Fruit fly (Drosophila melanogaster) whole organism, embryonic: ENCODE results near the gene CG42749.
A peak's percentile ranks its signal among the peaks of the same experiment; 100 is the strongest.

Source experiments
- Atf3 ChIP-seq: fragments of 200-800 bp; sonication (Bioruptor generic); optimal IDR thresholded peaks from 3 replicates; lab custom pipeline; 2016; ENCODE audit warnings: missing biosample characterization, missing genetic modification characterization
- CG10267 ChIP-seq: fragments of 200-800 bp; sonication (Bioruptor generic); optimal IDR thresholded peaks from 2 replicates; lab custom pipeline; 2018; ENCODE audit warnings: missing biosample characterization, mild to moderate bottlenecking, missing genetic modification characterization, moderate library complexity
- CG10366 ChIP-seq: fragments of 200-800 bp; sonication (Bioruptor generic); IDR thresholded peaks from 2 replicates; pipeline ENCODE4 v1.3.6; 2022; ENCODE audit warnings: missing biosample characterization, missing genetic modification characterization
- CG12659 ChIP-seq: fragments of 200-800 bp; sonication (Bioruptor generic); optimal IDR thresholded peaks from 3 replicates; lab custom pipeline; 2017; ENCODE audit warnings: mild to moderate bottlenecking, missing biosample characterization, missing genetic modification reagents, missing genetic modification characterization
- CG14965 ChIP-seq: fragments of 200-800 bp; sonication (Bioruptor generic); optimal IDR thresholded peaks from 2 replicates; lab custom pipeline; 2016; ENCODE audit warnings: missing biosample characterization, missing genetic modification characterization, borderline replicate concordance
- CG16863 ChIP-seq: fragments of 200-800 bp; sonication (Bioruptor generic); optimal IDR thresholded peaks from 3 replicates; lab custom pipeline; 2016; ENCODE audit warnings: missing biosample characterization, missing genetic modification characterization
- CG17359 ChIP-seq: fragments of 200-800 bp; sonication (Bioruptor generic); optimal IDR thresholded peaks from 3 replicates; lab custom pipeline; 2018; ENCODE audit warnings: missing biosample characterization, mild to moderate bottlenecking, missing genetic modification characterization, moderate library complexity
- CG17385 ChIP-seq: fragments of 200-800 bp; sonication (Bioruptor generic); optimal IDR thresholded peaks from 3 replicates; lab custom pipeline; 2018; ENCODE audit warnings: missing biosample characterization, mild to moderate bottlenecking, missing genetic modification characterization
- CG17802 ChIP-seq: fragments of 200-800 bp; sonication (Bioruptor generic); optimal IDR thresholded peaks from 2 replicates; lab custom pipeline; 2018; ENCODE audit warnings: missing biosample characterization, mild to moderate bottlenecking, missing genetic modification characterization, moderate library complexity
- CG18011 ChIP-seq: fragments of 200-800 bp; sonication (Bioruptor generic); optimal IDR thresholded peaks from 2 replicates; lab custom pipeline; 2017; ENCODE audit warnings: missing biosample characterization, missing genetic modification characterization, mild to moderate bottlenecking, moderate library complexity, missing genotype
- CG18476 ChIP-seq: fragments of 200-800 bp; sonication (Bioruptor generic); optimal IDR thresholded peaks from 2 replicates; lab custom pipeline; 2016; ENCODE audit warnings: missing biosample characterization, mild to moderate bottlenecking, missing genetic modification characterization
- CG2202 ChIP-seq: fragments of 200-800 bp; sonication (Bioruptor generic); optimal IDR thresholded peaks from 2 replicates; lab custom pipeline; 2018; ENCODE audit warnings: missing biosample characterization, mild to moderate bottlenecking, missing genetic modification characterization
- CG2678 ChIP-seq: fragments of 200-800 bp; sonication (Bioruptor generic); optimal IDR thresholded peaks from 3 replicates; lab custom pipeline; 2019; ENCODE audit warnings: missing biosample characterization, mild to moderate bottlenecking, missing genetic modification characterization, moderate library complexity
- CG4282 ChIP-seq: fragments of 200-800 bp; sonication (Bioruptor generic); optimal IDR thresholded peaks from 2 replicates; lab custom pipeline; 2016; ENCODE audit warnings: missing biosample characterization, missing genetic modification characterization
- CG4404 ChIP-seq: fragments of 200-800 bp; sonication (Bioruptor generic); IDR thresholded peaks from 2 replicates; pipeline ENCODE4 v1.3.6; 2022; ENCODE audit warnings: missing biosample characterization, missing genetic modification characterization
- CG4707 ChIP-seq: fragments of 200-800 bp; sonication (Bioruptor generic); optimal IDR thresholded peaks from 2 replicates; lab custom pipeline; 2018; ENCODE audit warnings: missing biosample characterization, mild to moderate bottlenecking, missing genetic modification characterization, moderate library complexity
- CG4730 ChIP-seq: fragments of 200-800 bp; sonication (Bioruptor generic); IDR thresholded peaks from 2 replicates; pipeline ENCODE4 v1.3.6; 2022; ENCODE audit warnings: missing biosample characterization, missing genetic modification characterization
- CG4854 ChIP-seq: fragments of 200-800 bp; sonication (Bioruptor generic); optimal IDR thresholded peaks from 2 replicates; lab custom pipeline; 2016; ENCODE audit warnings: missing biosample characterization, missing genetic modification characterization, inconsistent platforms
- CG7372 ChIP-seq: fragments of 200-800 bp; sonication (Bioruptor generic); IDR thresholded peaks from 2 replicates; pipeline ENCODE4 v1.3.6; 2022; ENCODE audit warnings: missing biosample characterization, missing genetic modification characterization
- CG7786 ChIP-seq: fragments of 200-800 bp; sonication (Bioruptor generic); optimal IDR thresholded peaks from 2 replicates; lab custom pipeline; 2016; ENCODE audit warnings: missing biosample characterization, missing genetic modification characterization
- CG7839 ChIP-seq: fragments of 200-800 bp; sonication (Bioruptor generic); optimal IDR thresholded peaks from 3 replicates; lab custom pipeline; 2018; ENCODE audit warnings: missing biosample characterization, mild to moderate bottlenecking, missing genetic modification characterization, moderate library complexity
- CkIIα-i1 ChIP-seq: fragments of 200-800 bp; sonication (Bioruptor generic); IDR thresholded peaks from 2 replicates; pipeline ENCODE4 v1.3.6; 2022; ENCODE audit warnings: missing biosample characterization, missing genetic modification characterization
- Dad ChIP-seq: fragments of 200-800 bp; sonication (Bioruptor generic); optimal IDR thresholded peaks from 3 replicates; lab custom pipeline; 2016; ENCODE audit warnings: missing biosample characterization, missing genetic modification characterization
- Deaf1 ChIP-seq: fragments of 200-800 bp; optimal IDR thresholded peaks from 3 replicates; lab custom pipeline; 2019; ENCODE audit warnings: missing biosample characterization, mild to moderate bottlenecking, missing genetic modification characterization, moderate library complexity
- Elba2 ChIP-seq: fragments of 200-800 bp; sonication (Bioruptor generic); optimal IDR thresholded peaks from 3 replicates; lab custom pipeline; 2016; ENCODE audit warnings: missing biosample characterization, missing genetic modification characterization
- Gsc ChIP-seq: fragments of 200-800 bp; sonication (Bioruptor generic); IDR thresholded peaks from 2 replicates; pipeline ENCODE4 v1.3.6; 2022; ENCODE audit warnings: missing biosample characterization, missing genetic modification characterization
- HLH3B ChIP-seq: fragments of 200-800 bp; sonication (Bioruptor generic); IDR thresholded peaks from 2 replicates; pipeline ENCODE4 v1.3.6; 2022; ENCODE audit warnings: missing biosample characterization, missing genetic modification characterization
- HLHmδ ChIP-seq: fragments of 200-800 bp; sonication (Bioruptor generic); optimal IDR thresholded peaks from 2 replicates; lab custom pipeline; 2018; ENCODE audit warnings: missing biosample characterization, mild to moderate bottlenecking, missing genetic modification characterization, moderate library complexity
- Hr51 ChIP-seq, 2 experiments: fragments of 200-800 bp; sonication (Bioruptor generic); optimal IDR thresholded peaks; 2 replicates in 1 of 2; 3 replicates in 1 of 2; lab custom pipeline; 2016 to 2018; ENCODE audit warnings: missing biosample characterization in 2 of 2, missing genetic modification characterization in 2 of 2, mild to moderate bottlenecking in 1 of 2, moderate library complexity in 1 of 2
- Hr78 ChIP-seq, 2 experiments: fragments of 200-800 bp in 1 of 2; fragments of >200 bp in 1 of 2; sonication (Bioruptor generic) in 1 of 2; optimal IDR thresholded peaks; 2 replicates each; lab custom pipeline; 2017 to 2019; ENCODE audit warnings: missing biosample characterization in 2 of 2, missing genetic modification characterization in 2 of 2, mild to moderate bottlenecking in 1 of 2, moderate library complexity in 1 of 2
- MESR4 ChIP-seq: fragments of 200-800 bp; sonication (Bioruptor generic); optimal IDR thresholded peaks from 2 replicates; lab custom pipeline; 2018; ENCODE audit warnings: missing biosample characterization, mild to moderate bottlenecking, missing genetic modification characterization, moderate library complexity
- MTF-1 ChIP-seq: fragments of 200-800 bp; sonication (Bioruptor generic); optimal IDR thresholded peaks from 2 replicates; lab custom pipeline; 2018; ENCODE audit warnings: missing biosample characterization, mild to moderate bottlenecking, missing genetic modification characterization, borderline replicate concordance
- Ptx1 ChIP-seq: fragments of 200-800 bp; sonication (Bioruptor generic); IDR thresholded peaks from 2 replicates; pipeline ENCODE4 v1.3.6; 2022; ENCODE audit warnings: missing biosample characterization, missing genetic modification characterization
- Rfx ChIP-seq: fragments of 200-800 bp; sonication (Bioruptor generic); IDR thresholded peaks from 2 replicates; pipeline ENCODE4 v1.3.6; 2022; ENCODE audit warnings: missing biosample characterization, missing genetic modification characterization
- Taf1 ChIP-seq: fragments of 200-800 bp; sonication (Bioruptor generic); IDR thresholded peaks from 2 replicates; pipeline ENCODE4 v1.3.6; 2022; ENCODE audit warnings: missing biosample characterization, missing genetic modification characterization
- Xbp1 ChIP-seq: fragments of 200-800 bp; sonication (Bioruptor generic); optimal IDR thresholded peaks from 3 replicates; lab custom pipeline; 2016; ENCODE audit warnings: missing biosample characterization, mild to moderate bottlenecking, missing genetic modification characterization
- amos ChIP-seq: fragments of 200-800 bp; sonication (Bioruptor generic); IDR thresholded peaks from 2 replicates; pipeline ENCODE4 v1.3.6; 2022; ENCODE audit warnings: missing biosample characterization, missing genetic modification characterization; ENCODE audit not compliant: partially characterized antibody
- eve ChIP-seq, 2 experiments: fragments of >200 bp; optimal IDR thresholded peaks; 2 replicates each; lab custom pipeline; 2017; ENCODE audit warnings: missing biosample characterization in 2 of 2, missing genetic modification characterization in 2 of 2
- her ChIP-seq: fragments of 200-800 bp; sonication (Bioruptor generic); optimal IDR thresholded peaks from 2 replicates; lab custom pipeline; 2016; ENCODE audit warnings: missing biosample characterization, missing genetic modification characterization
- hth ChIP-seq: fragments of >200 bp; optimal IDR thresholded peaks from 2 replicates; lab custom pipeline; 2017; ENCODE audit warnings: inconsistent platforms
- jumu ChIP-seq: fragments of 200-800 bp; sonication (Bioruptor generic); optimal IDR thresholded peaks from 3 replicates; lab custom pipeline; 2016; ENCODE audit warnings: missing biosample characterization, missing genetic modification characterization
- nerfin-2 ChIP-seq: fragments of 200-800 bp; sonication (Bioruptor generic); IDR thresholded peaks from 2 replicates; pipeline ENCODE4 v1.3.6; 2022; ENCODE audit warnings: missing biosample characterization, missing genetic modification characterization; ENCODE audit not compliant: partially characterized antibody
- pho ChIP-seq: fragments of 200-800 bp; sonication (Bioruptor generic); optimal IDR thresholded peaks from 2 replicates; lab custom pipeline; 2016; ENCODE audit warnings: missing biosample characterization, missing genetic modification characterization
- pnt ChIP-seq: fragments of 200-800 bp; sonication (Bioruptor generic); optimal IDR thresholded peaks from 3 replicates; lab custom pipeline; 2016; ENCODE audit warnings: missing biosample characterization, missing genetic modification characterization
- tna ChIP-seq: fragments of 200-800 bp; sonication (Bioruptor generic); IDR thresholded peaks from 2 replicates; pipeline ENCODE4 v1.3.6; 2022; ENCODE audit warnings: missing biosample characterization, missing genetic modification characterization; ENCODE audit not compliant: partially characterized antibody
- toy ChIP-seq: fragments of 200-800 bp; sonication (Bioruptor generic); IDR thresholded peaks from 2 replicates; pipeline ENCODE4 v1.3.6; 2022; ENCODE audit warnings: missing biosample characterization, missing genetic modification characterization
- unc-4 ChIP-seq: fragments of 200-800 bp; sonication (Bioruptor generic); IDR thresholded peaks from 2 replicates; pipeline ENCODE4 v1.3.6; 2022; ENCODE audit warnings: missing biosample characterization, missing genetic modification characterization; ENCODE audit not compliant: partially characterized antibody
- z ChIP-seq: fragments of 200-800 bp; sonication (Bioruptor generic); IDR thresholded peaks from 3 replicates; pipeline ENCODE4 v1.3.6; 2022; ENCODE audit warnings: missing biosample characterization, missing genetic modification characterization
- zfh2 ChIP-seq: fragments of 200-800 bp; sonication (Bioruptor generic); optimal IDR thresholded peaks from 2 replicates; lab custom pipeline; 2016; ENCODE audit warnings: missing biosample characterization, missing genetic modification characterization

Gene CG42749

dm6 chrX:5329266-5329898 lies 33.5 kb downstream of the CG42749 start, which contains the start of the genes CG3309 and XRCC1 (continued):
- TF ChIP-seq Taf1 (GFP tag; lab: Robert Waterston, UW) = no peak
- no peak for TF ChIP-seq CkIIα-i1 (GFP tag; lab: Robert Waterston, UW)
- peak; percentile 57 for TF ChIP-seq CG10366 (GFP tag; lab: Robert Waterston, UW)
- TF ChIP-seq Hr78 (GFP tag; optimal IDR thresholded peaks at IDR 0.05; lab: Kevin White, UChicago) = no peak
- TF ChIP-seq CG4854 (GFP tag; lab: Kevin White, UChicago) = no peak
- no peak for TF ChIP-seq pnt (GFP tag; lab: Kevin White, UChicago)
- TF ChIP-seq CG7786 = no peak
- no peak for TF ChIP-seq her
- TF ChIP-seq MESR4 (GFP tag; lab: Kevin White, UChicago) = no peak
- TF ChIP-seq unc-4 (GFP tag; lab: Robert Waterston, UW) = peak; percentile 78
- peak; percentile 76 for TF ChIP-seq tna (GFP tag; lab: Robert Waterston, UW)
- TF ChIP-seq CG16863 (GFP tag; lab: Kevin White, UChicago) = no peak
- TF ChIP-seq Gsc = no peak
- TF ChIP-seq amos (GFP tag; lab: Robert Waterston, UW) = peak; percentile 86
- TF ChIP-seq CG7372 = peak; percentile 52; the same call in 1 of the 2 replicates
- TF ChIP-seq Atf3 (GFP tag; lab: Kevin White, UChicago) = no peak
- TF ChIP-seq CG2202 (tag; lab: Kevin White, UChicago) = no peak
- no peak for TF ChIP-seq jumu (GFP tag; lab: Kevin White, UChicago)
- TF ChIP-seq CG4404 (GFP tag; lab: Robert Waterston, UW) = peak; percentile 45; the same call in 1 of the 2 replicates
- no peak for TF ChIP-seq CG4282 (GFP tag; lab: Kevin White, UChicago)
- TF ChIP-seq CG12659 (GFP tag; lab: Kevin White, UChicago) = peak; percentile 60
- no peak for TF ChIP-seq z (GFP tag; lab: Robert Waterston, UW)
- TF ChIP-seq HLHmδ = no peak
- TF ChIP-seq CG17359 (tag; lab: Kevin White, UChicago) = peak; percentile 42
- no peak for TF ChIP-seq pho (GFP tag; lab: Kevin White, UChicago)
- TF ChIP-seq MTF-1 = no peak
- 0 out of 2 replicates have a peak, but pooled peaks have one; percentile 25 for TF ChIP-seq CG4730 (GFP tag; lab: Robert Waterston, UW)
- peak; percentile 20 for TF ChIP-seq Elba2
- TF ChIP-seq Ptx1 = peak; percentile 71
- TF ChIP-seq CG18476 (GFP tag; lab: Kevin White, UChicago) = peak; percentile 17
- TF ChIP-seq CG4707 = no peak
- no peak for TF ChIP-seq CG14965 (GFP tag; lab: Kevin White, UChicago)
- TF ChIP-seq Xbp1 = peak; percentile 48
- peak; percentile 28; the same call in 1 of the 2 replicates for TF ChIP-seq HLH3B (GFP tag; lab: Robert Waterston, UW)
- TF ChIP-seq CG17802 (tag; lab: Kevin White, UChicago) = no peak
- TF ChIP-seq nerfin-2 (GFP tag; lab: Robert Waterston, UW) = peak; percentile 71
- TF ChIP-seq Rfx (GFP tag; lab: Robert Waterston, UW) = peak; percentile 61
- no peak for TF ChIP-seq toy (GFP tag; lab: Robert Waterston, UW)
- TF ChIP-seq zfh2 (GFP tag; lab: Kevin White, UChicago) = no peak
- TF ChIP-seq hth (lab: Kevin White, UChicago) = no peak
- peak; percentile 89 for TF ChIP-seq CG10267
- peak; percentile 64 for TF ChIP-seq CG2678 (tag; lab: Kevin White, UChicago)
- TF ChIP-seq eve (GFP tag; optimal IDR thresholded peaks at IDR 0.05; lab: Kevin White, UChicago) = no peak
- peak in 1 of 2 experiments; percentile 29 for TF ChIP-seq Hr51 (GFP tag; optimal IDR thresholded peaks at IDR 0.05; lab: Kevin White, UChicago)
- no peak for TF ChIP-seq CG18011
- TF ChIP-seq CG17385 (GFP tag; lab: Kevin White, UChicago) = peak; percentile 26
- TF ChIP-seq Deaf1 = peak; percentile 5
- peak; percentile 47 for TF ChIP-seq CG7839
- TF ChIP-seq Dad (GFP tag; lab: Kevin White, UChicago) = no peak
